Worm (Caenorhabditis elegans) whole organism, midembryonic: ENCODE measurements around the gene C44H4.4.

Experiments
- flt-1 ChIP-seq: fragments of 200-800 bp; sonication (Bioruptor generic); IDR thresholded peaks from 2 replicates; pipeline ENCODE4 v1.3.6; 2022; ENCODE audit warnings: missing genetic modification characterization, missing compliant biosample characterization
- klf-2 ChIP-seq: fragments of 200-800 bp; sonication (Bioruptor generic); conservative IDR thresholded peaks from 2 replicates; pipeline ENCODE4 v1.3.6; 2022; ENCODE audit warnings: missing genetic modification reagents, missing genetic modification characterization, missing compliant biosample characterization

- TF ChIP-seq klf-2 (GFP tag; lab: Robert Waterston, UW) (no peak), flt-1 (no peak)
Observed at ce11 chrX:14561416-14561973, 27.4 kb downstream of the C44H4.4 start.
